Worm (Caenorhabditis elegans) whole organism, midembryonic: ENCODE results near the gene sri-60.

Experiments
- T22C8.4 ChIP-seq: fragments of 200-800 bp; sonication (Bioruptor generic); IDR thresholded peaks from 2 replicates; pipeline ENCODE4 v1.3.6; 2022; ENCODE audit warnings: missing genetic modification characterization, missing compliant biosample characterization
- cog-1 ChIP-seq: sonication (generic microtip); optimal IDR thresholded peaks from 2 replicates; lab custom pipeline; 2016; ENCODE audit warnings: missing genetic modification characterization, missing compliant biosample characterization
- flt-1 ChIP-seq: fragments of 200-800 bp; sonication (Bioruptor generic); IDR thresholded peaks from 2 replicates; pipeline ENCODE4 v1.3.6; 2022; ENCODE audit warnings: missing genetic modification characterization, missing compliant biosample characterization
- klf-2 ChIP-seq: fragments of 200-800 bp; sonication (Bioruptor generic); conservative IDR thresholded peaks from 2 replicates; pipeline ENCODE4 v1.3.6; 2022; ENCODE audit warnings: missing genetic modification reagents, missing genetic modification characterization, missing compliant biosample characterization
- med-1 ChIP-seq: sonication (generic microtip); optimal IDR thresholded peaks from 2 replicates; lab custom pipeline; 2017; ENCODE audit warnings: missing genetic modification characterization, mild to moderate bottlenecking, missing compliant biosample characterization, antibody characterized with exemption, missing genetic modification reagents; ENCODE audit not compliant: insufficient read depth
- ref-1 ChIP-seq: fragments of 200-800 bp; sonication (Bioruptor generic); conservative IDR thresholded peaks from 2 replicates; pipeline ENCODE4 v1.3.6; 2022; ENCODE audit warnings: missing genetic modification reagents, missing genetic modification characterization, missing compliant biosample characterization
- tab-1 ChIP-seq: fragments of 200-800 bp; sonication (Bioruptor generic); IDR thresholded peaks from 2 replicates; pipeline ENCODE4 v1.3.6; 2022; ENCODE audit warnings: missing genetic modification characterization, missing compliant biosample characterization
- ztf-29 ChIP-seq: fragments of 200-800 bp; sonication (Bioruptor generic); IDR thresholded peaks from 2 replicates; pipeline ENCODE4 v1.3.6; 2022; ENCODE audit warnings: missing genetic modification reagents, missing genetic modification characterization, missing compliant biosample characterization

ce11 chrII:2734735-2735134 is 32.1 kb upstream of the sri-60 start:
- TF ChIP-seq flt-1 (GFP tag; lab: Robert Waterston, UW): no peak
- TF ChIP-seq ref-1 (GFP tag; lab: Robert Waterston, UW): no peak
- no peak for TF ChIP-seq cog-1 (tag; lab: Kevin White, UChicago)
- no peak for TF ChIP-seq klf-2 (GFP tag; lab: Robert Waterston, UW)
- no peak for TF ChIP-seq ztf-29 (GFP tag; lab: Robert Waterston, UW)
- no peak for TF ChIP-seq T22C8.4
- no peak for TF ChIP-seq med-1 (GFP tag; lab: Kevin White, UChicago)
- TF ChIP-seq tab-1 (GFP tag; lab: Robert Waterston, UW): no peak
